Fruit fly (Drosophila melanogaster) whole organism, adult: ENCODE measurements around the gene Dhc62B.

ENCODE experiments used
- CG11617 ChIP-seq: fragments of 200-800 bp; sonication (Bioruptor generic); optimal IDR thresholded peaks from 2 replicates; lab custom pipeline; 2017; ENCODE audit warnings: mild to moderate bottlenecking, missing biosample characterization, missing genetic modification reagents, missing genetic modification characterization
- CG12768 ChIP-seq: fragments of 200-800 bp; sonication (Bioruptor generic); optimal IDR thresholded peaks from 2 replicates; lab custom pipeline; 2017; ENCODE audit warnings: missing biosample characterization, missing genetic modification characterization, mild to moderate bottlenecking, moderate library complexity, missing genetic modification reagents
- CG14711 ChIP-seq: fragments of 200-800 bp; sonication (Bioruptor generic); optimal IDR thresholded peaks from 2 replicates; lab custom pipeline; 2018; ENCODE audit warnings: missing biosample characterization, mild to moderate bottlenecking, missing genetic modification characterization, moderate library complexity
- CG1620 ChIP-seq: fragments of 200-800 bp; sonication (Bioruptor generic); optimal IDR thresholded peaks from 2 replicates; lab custom pipeline; 2016; ENCODE audit warnings: missing biosample characterization, missing genetic modification characterization
- CG33017 ChIP-seq: fragments of 200-800 bp; sonication (Bioruptor generic); optimal IDR thresholded peaks from 2 replicates; lab custom pipeline; 2018; ENCODE audit warnings: missing biosample characterization, mild to moderate bottlenecking, missing genetic modification characterization, moderate library complexity
- CG5204 ChIP-seq: fragments of 200-800 bp; sonication (Bioruptor generic); optimal IDR thresholded peaks from 2 replicates; lab custom pipeline; 2016; ENCODE audit warnings: missing biosample characterization, missing genetic modification characterization
- CG7045 ChIP-seq: fragments of 200-800 bp; sonication (Bioruptor generic); optimal IDR thresholded peaks from 2 replicates; lab custom pipeline; 2017; ENCODE audit warnings: missing biosample characterization, mild to moderate bottlenecking, missing genetic modification characterization
- CG7101 ChIP-seq: fragments of 200-800 bp; sonication (Bioruptor generic); optimal IDR thresholded peaks from 2 replicates; lab custom pipeline; 2018; ENCODE audit warnings: missing biosample characterization, mild to moderate bottlenecking, missing genetic modification characterization, moderate library complexity
- Clk ChIP-seq: fragments of 200-800 bp; sonication (Bioruptor generic); optimal IDR thresholded peaks from 2 replicates; lab custom pipeline; 2017; ENCODE audit warnings: missing biosample characterization, missing genetic modification characterization
- Crg-1 ChIP-seq: fragments of 200-800 bp; sonication (Bioruptor generic); optimal IDR thresholded peaks from 2 replicates; lab custom pipeline; 2016; ENCODE audit warnings: missing biosample characterization, missing genetic modification characterization
- Hr96 ChIP-seq: fragments of 200-800 bp; sonication (Bioruptor generic); optimal IDR thresholded peaks from 2 replicates; lab custom pipeline; 2016; ENCODE audit warnings: missing biosample characterization, missing genetic modification characterization
- Mnt ChIP-seq: fragments of 200-800 bp; sonication (Bioruptor generic); optimal IDR thresholded peaks from 2 replicates; lab custom pipeline; 2016; ENCODE audit warnings: missing biosample characterization, mild to moderate bottlenecking, missing genetic modification characterization
- bab1 ChIP-seq: fragments of 200-800 bp; sonication (Bioruptor generic); optimal IDR thresholded peaks from 3 replicates; lab custom pipeline; 2019; ENCODE audit warnings: missing biosample characterization, mild to moderate bottlenecking, missing genetic modification characterization, moderate library complexity
- cic ChIP-seq: fragments of 200-800 bp; sonication (Bioruptor generic); optimal IDR thresholded peaks from 2 replicates; lab custom pipeline; 2017; ENCODE audit warnings: missing biosample characterization, mild to moderate bottlenecking, missing genetic modification characterization, moderate library complexity
- cnc ChIP-seq, 2 experiments: fragments of >200 bp; optimal IDR thresholded peaks; 2 replicates each; lab custom pipeline; 2017
- ovo ChIP-seq: fragments of 200-800 bp; sonication (Bioruptor generic); optimal IDR thresholded peaks from 2 replicates; lab custom pipeline; 2016; ENCODE audit warnings: missing biosample characterization, missing genetic modification characterization
- pad ChIP-seq: fragments of 200-800 bp; sonication (Bioruptor generic); optimal IDR thresholded peaks from 3 replicates; lab custom pipeline; 2017; ENCODE audit warnings: missing biosample characterization, missing genetic modification characterization, mild to moderate bottlenecking, moderate library complexity, missing genetic modification reagents
- tj ChIP-seq: fragments of 200-800 bp; sonication (Bioruptor generic); optimal IDR thresholded peaks from 3 replicates; lab custom pipeline; 2017; ENCODE audit warnings: missing biosample characterization, mild to moderate bottlenecking, missing genetic modification characterization, moderate library complexity
- toe ChIP-seq: fragments of 200-800 bp; sonication (Bioruptor generic); optimal IDR thresholded peaks from 2 replicates; lab custom pipeline; 2016; ENCODE audit warnings: missing biosample characterization, missing genetic modification characterization

The Dhc62B gene

dm6 chr3L:1741655-1742551 is 29.7 kb downstream of the Dhc62B start:
- peak; percentile 2 for TF ChIP-seq CG5204 (GFP tag; lab: Kevin White, UChicago)
- TF ChIP-seq tj (GFP tag; lab: Kevin White, UChicago) = peak; percentile 12
- TF ChIP-seq CG11617 = no peak
- TF ChIP-seq Crg-1 (GFP tag; lab: Kevin White, UChicago) = no peak
- TF ChIP-seq CG12768 = peak; percentile 27
- TF ChIP-seq pad (GFP tag; lab: Kevin White, UChicago) = peak; percentile 1
- TF ChIP-seq cic = peak; percentile 66
- TF ChIP-seq Mnt (GFP tag; lab: Kevin White, UChicago) = peak; percentile 23

dm6 chr3L:1741107-1741506 is 30.5 kb downstream of the Dhc62B start:
- TF ChIP-seq CG7045 (GFP tag; lab: Kevin White, UChicago) (no peak), cic (no peak), CG5204 (GFP tag; lab: Kevin White, UChicago) (peak; percentile 12), Hr96 (GFP tag; lab: Kevin White, UChicago) (no peak), toe (GFP tag; lab: Kevin White, UChicago) (peak; percentile 8)

dm6 chr3L:1740129-1740975 is 31.2 kb downstream of the Dhc62B start:
- peak; percentile 15 for TF ChIP-seq CG5204 (GFP tag; lab: Kevin White, UChicago)
- no peak for TF ChIP-seq CG11617
- peak; percentile 44 for TF ChIP-seq CG33017 (tag; lab: Kevin White, UChicago)
- peak; percentile 16 for TF ChIP-seq bab1 (GFP tag; lab: Kevin White, UChicago)
- TF ChIP-seq tj (GFP tag; lab: Kevin White, UChicago) = peak; percentile 33
- TF ChIP-seq Hr96 (GFP tag; lab: Kevin White, UChicago) = peak; percentile 7
- peak; percentile 25 for TF ChIP-seq Crg-1 (GFP tag; lab: Kevin White, UChicago)
- TF ChIP-seq CG7045 (GFP tag; lab: Kevin White, UChicago) = no peak

- TF ChIP-seq cic (peak; percentile 47), CG12768 (peak; percentile 43), tj (GFP tag; lab: Kevin White, UChicago) (peak; percentile 90), Mnt (GFP tag; lab: Kevin White, UChicago) (no peak)
Measured at dm6 chr3L:1739522-1740128, 31.9 kb downstream of the Dhc62B start.

- TF ChIP-seq CG12768 (peak; percentile 13), Crg-1 (GFP tag; lab: Kevin White, UChicago) (no peak), cnc (optimal IDR thresholded peaks at IDR 0.05; lab: Kevin White, UChicago) (no peak), CG1620 (no peak), toe (GFP tag; lab: Kevin White, UChicago) (no peak), ovo (GFP tag; lab: Kevin White, UChicago) (no peak), CG7101 (tag; lab: Kevin White, UChicago) (no peak), cic (peak; percentile 10), Mnt (GFP tag; lab: Kevin White, UChicago) (peak; percentile 27), CG7045 (GFP tag; lab: Kevin White, UChicago) (no peak), CG14711 (tag; lab: Kevin White, UChicago) (no peak), CG5204 (GFP tag; lab: Kevin White, UChicago) (no peak)
Measured at dm6 chr3L:1738375-1739328, 32.9 kb downstream of the Dhc62B start, which contains the start of gene Gk2. Gk2 (plus strand) TSS chr3L:1738407.

- no peak for TF ChIP-seq cnc (optimal IDR thresholded peaks at IDR 0.05; lab: Kevin White, UChicago)
- TF ChIP-seq CG12768 = peak; percentile 25
- no peak for TF ChIP-seq bab1 (GFP tag; lab: Kevin White, UChicago)
- TF ChIP-seq Hr96 (GFP tag; lab: Kevin White, UChicago) = no peak
- no peak for TF ChIP-seq ovo (GFP tag; lab: Kevin White, UChicago)
- TF ChIP-seq Clk (GFP tag; lab: Kevin White, UChicago) = no peak
- no peak for TF ChIP-seq CG11617
- TF ChIP-seq tj (GFP tag; lab: Kevin White, UChicago) = no peak
- TF ChIP-seq Crg-1 (GFP tag; lab: Kevin White, UChicago) = no peak
- TF ChIP-seq Mnt (GFP tag; lab: Kevin White, UChicago) = no peak
- no peak for TF ChIP-seq pad (GFP tag; lab: Kevin White, UChicago)
- no peak for TF ChIP-seq CG14711 (tag; lab: Kevin White, UChicago)
- no peak for TF ChIP-seq CG1620
- peak; percentile 41 for TF ChIP-seq cic
- TF ChIP-seq CG5204 (GFP tag; lab: Kevin White, UChicago) = no peak
- TF ChIP-seq CG7045 (GFP tag; lab: Kevin White, UChicago) = no peak
- TF ChIP-seq toe (GFP tag; lab: Kevin White, UChicago) = no peak
- TF ChIP-seq CG7101 (tag; lab: Kevin White, UChicago) = no peak
Measured at dm6 chr3L:1737898-1738322, 33.6 kb downstream of the Dhc62B start, which contains the start of gene PIG-Wb. PIG-Wb (minus strand) TSS chr3L:1738106.
